Worm (Caenorhabditis elegans): ENCODE data around the gene asp-9.

The asp-9 gene

ce11 chrIV:6183757-6184156 lies 1.9 kb upstream of the asp-9 start, which contains the start of gene unc-77:
unc-77 (minus strand) TSS chrIV:6183857.
- TF ChIP-seq unc-55 (GFP tag; optimal IDR thresholded peaks at IDR 0.05) (no peak), ceh-45 (GFP tag; IDR thresholded peaks at IDR 0.05) (no peak), pros-1 (tag; optimal IDR thresholded peaks at IDR 0.05) (no peak), ceh-2 (tag; optimal IDR thresholded peaks at IDR 0.05) (no peak), npax-4 (tag; optimal IDR thresholded peaks at IDR 0.05) (no peak), C08G9.2 (tag; optimal IDR thresholded peaks at IDR 0.05) (no peak), ceh-34 (tag; optimal IDR thresholded peaks at IDR 0.05) (no peak), K02D7.2 (tag; optimal IDR thresholded peaks at IDR 0.05) (no peak), odd-2 (tag; optimal IDR thresholded peaks at IDR 0.05) (no peak), dve-1 (tag; optimal IDR thresholded peaks at IDR 0.05) (no peak), ceh-18 (tag; optimal IDR thresholded peaks at IDR 0.05) (no peak), F13H6.1 (tag; optimal IDR thresholded peaks at IDR 0.05) (no peak), hlh-6 (tag; optimal IDR thresholded peaks at IDR 0.05) (no peak), zip-5 (tag; optimal IDR thresholded peaks at IDR 0.05) (no peak), fkh-10 (GFP tag; optimal IDR thresholded peaks at IDR 0.05) (no peak), elt-4 (tag; optimal IDR thresholded peaks at IDR 0.05) (no peak), tbx-2 (tag; optimal IDR thresholded peaks at IDR 0.05) (no peak), hlh-8 (tag; optimal IDR thresholded peaks at IDR 0.05) (no peak), ceh-9 (tag; optimal IDR thresholded peaks at IDR 0.05) (no peak)

- TF ChIP-seq nfya-1 (tag; optimal IDR thresholded peaks at IDR 0.05) (no peak), pqm-1 (tag; optimal IDR thresholded peaks at IDR 0.05) (no peak), unc-86 (tag; optimal IDR thresholded peaks at IDR 0.05) (no peak), ceh-45 (GFP tag; IDR thresholded peaks at IDR 0.05) (no peak), nhr-11 (tag; optimal IDR thresholded peaks at IDR 0.05) (no peak), ceh-24 (tag; optimal IDR thresholded peaks at IDR 0.05) (no peak), ceh-14 (tag; optimal IDR thresholded peaks at IDR 0.05) (no peak), pros-1 (tag; optimal IDR thresholded peaks at IDR 0.05) (no peak), elt-4 (tag; optimal IDR thresholded peaks at IDR 0.05) (no peak)
These were observed 1.5 kb downstream of the asp-9 start for ce11 chrIV:6187160-6187559.

- no peak for TF ChIP-seq ceh-2 (tag; optimal IDR thresholded peaks at IDR 0.05)
- no peak for TF ChIP-seq hlh-8 (tag; optimal IDR thresholded peaks at IDR 0.05)
- TF ChIP-seq dve-1 (tag; optimal IDR thresholded peaks at IDR 0.05) = no peak
- TF ChIP-seq hlh-15 (tag; optimal IDR thresholded peaks at IDR 0.05) = no peak
- no peak for TF ChIP-seq sox-4 (tag; optimal IDR thresholded peaks at IDR 0.05)
- TF ChIP-seq ceh-9 (tag; optimal IDR thresholded peaks at IDR 0.05) = no peak
- TF ChIP-seq pha-4 (tag; optimal IDR thresholded peaks at IDR 0.05) = no peak
These were observed 14.6 kb downstream of the asp-9 start for ce11 chrIV:6200249-6200648.

ce11 chrIV:6201769-6202168 lies 16.1 kb downstream of the asp-9 start, which contains the start of gene tkr-2:
tkr-2 (plus strand) TSS chrIV:6202069.
- TF ChIP-seq F13H6.1 (tag; optimal IDR thresholded peaks at IDR 0.05) (no peak), ceh-45 (GFP tag; IDR thresholded peaks at IDR 0.05) (no peak), ceh-2 (tag; optimal IDR thresholded peaks at IDR 0.05) (no peak), ets-4 (tag; optimal IDR thresholded peaks at IDR 0.05) (no peak), Y22D7AL.16 (tag; optimal IDR thresholded peaks at IDR 0.05) (no peak), elt-2 (tag; optimal IDR thresholded peaks at IDR 0.05) (no peak), eyg-1 (tag; optimal IDR thresholded peaks at IDR 0.05) (no peak), ceh-9 (tag; optimal IDR thresholded peaks at IDR 0.05) (no peak), hlh-13 (GFP tag; optimal IDR thresholded peaks at IDR 0.05) (no peak), K09A11.1 (tag; optimal IDR thresholded peaks at IDR 0.05; ENCODE audit: insufficient read depth) (no peak), ama-1 (optimal IDR thresholded peaks at IDR 0.05) (no peak), lim-6 (tag; optimal IDR thresholded peaks at IDR 0.05) (no peak), mec-3 (tag; optimal IDR thresholded peaks at IDR 0.05; ENCODE audit: borderline replicate concordance) (no peak), ceh-48 (tag; optimal IDR thresholded peaks at IDR 0.05) (no peak), unc-55 (GFP tag; optimal IDR thresholded peaks at IDR 0.05) (no peak), pat-9 (tag; optimal IDR thresholded peaks at IDR 0.05) (no peak), unc-86 (tag; optimal IDR thresholded peaks at IDR 0.05) (no peak), ceh-18 (tag; optimal IDR thresholded peaks at IDR 0.05) (no peak)
